Worm (Caenorhabditis elegans) whole organism, L1 larva: ENCODE results near the gene tkr-3.

Source experiments
- C16A3.4 ChIP-seq: fragments of 150-350 bp; optimal IDR thresholded peaks from 2 replicates; lab custom pipeline; 2014; ENCODE audit warnings: missing biosample characterization, missing genetic modification characterization
- C34B4.2 ChIP-seq: sonication (generic microtip); optimal IDR thresholded peaks from 2 replicates; lab custom pipeline; 2017; ENCODE audit warnings: mild to moderate bottlenecking, missing genetic modification characterization, missing compliant biosample characterization
- F16B12.6 ChIP-seq: fragments of 150-350 bp; optimal IDR thresholded peaks from 2 replicates; lab custom pipeline; 2014; ENCODE audit warnings: missing biosample characterization, missing genetic modification characterization
- aly-2 ChIP-seq: fragments of 150-350 bp; optimal IDR thresholded peaks from 2 replicates; lab custom pipeline; 2014; ENCODE audit warnings: missing biosample characterization, missing genetic modification characterization
- blmp-1 ChIP-seq: fragments of 150-350 bp; optimal IDR thresholded peaks from 2 replicates; lab custom pipeline; 2014; ENCODE audit warnings: missing biosample characterization, missing genetic modification characterization
- ceh-8 ChIP-seq: fragments of 200-800 bp; sonication (Bioruptor generic); optimal IDR thresholded peaks from 2 replicates; lab custom pipeline; 2018; ENCODE audit warnings: mild to moderate bottlenecking, missing genetic modification characterization, moderate library complexity, missing compliant biosample characterization
- ceh-82 ChIP-seq, 3 experiments: fragments of 150-350 bp in 1 of 3; sonication (generic microtip) in 2 of 3; optimal IDR thresholded peaks; 2 replicates each; lab custom pipeline; 2014 to 2017; ENCODE audit warnings: missing biosample characterization in 3 of 3, missing genetic modification characterization in 3 of 3
- ces-1 ChIP-seq: fragments of 150-350 bp; optimal IDR thresholded peaks from 2 replicates; lab custom pipeline; 2014; ENCODE audit warnings: missing biosample characterization, missing genetic modification reagents, missing genetic modification characterization
- dpl-1 ChIP-seq, 3 experiments: fragments of 150-350 bp in 2 of 3; sonication (generic microtip) in 1 of 3; optimal IDR thresholded peaks; 2 replicates each; lab custom pipeline; 2014 to 2017; ENCODE audit warnings: missing biosample characterization in 3 of 3, missing genetic modification characterization in 3 of 3, missing genetic modification reagents in 3 of 3
- dsc-1 ChIP-seq: sonication (generic microtip); optimal IDR thresholded peaks from 2 replicates; lab custom pipeline; 2016; ENCODE audit warnings: mild to moderate bottlenecking, missing genetic modification characterization, missing compliant biosample characterization
- efl-1 ChIP-seq, 4 experiments: fragments of 150-350 bp; optimal IDR thresholded peaks in 3 of 4; peaks in 1 of 4; 1 replicate in 1 of 4; 2 replicates in 3 of 4; lab custom pipeline; 2014; ENCODE audit warnings: missing biosample characterization in 2 of 4, missing genetic modification characterization in 2 of 4, missing genetic modification reagents in 2 of 4
- elt-2 ChIP-seq: sonication (generic microtip); optimal IDR thresholded peaks from 2 replicates; lab custom pipeline; 2016; ENCODE audit warnings: missing genetic modification characterization, mild to moderate bottlenecking, inconsistent platforms, missing compliant biosample characterization, missing genetic modification reagents
- elt-3 ChIP-seq, 6 experiments: fragments of 150-350 bp in 1 of 6; sonication (generic microtip); optimal IDR thresholded peaks; 2 replicates each; lab custom pipeline; 2017 to 2018; ENCODE audit warnings: missing biosample characterization in 6 of 6, missing genetic modification characterization in 6 of 6, inconsistent platforms in 1 of 6
- ets-5 ChIP-seq: fragments of 200-800 bp; sonication (Bioruptor generic); IDR thresholded peaks from 2 replicates; pipeline ENCODE4 v1.3.6; 2022; ENCODE audit warnings: missing genetic modification characterization, missing compliant biosample characterization
- fos-1 ChIP-seq: fragments of 150-350 bp; optimal IDR thresholded peaks from 2 replicates; lab custom pipeline; 2014; ENCODE audit warnings: missing biosample characterization, missing genetic modification characterization
- grh-1 ChIP-seq: fragments of 200-800 bp; sonication (Bioruptor generic); IDR thresholded peaks from 2 replicates; pipeline ENCODE4 v1.3.6; 2022; ENCODE audit warnings: missing genetic modification reagents, missing genetic modification characterization, missing compliant biosample characterization
- lin-14 ChIP-seq: fragments of 200-800 bp; sonication (Bioruptor generic); optimal IDR thresholded peaks from 2 replicates; lab custom pipeline; 2018; ENCODE audit warnings: mild to moderate bottlenecking, missing genetic modification characterization, moderate library complexity, missing compliant biosample characterization
- lin-35 ChIP-seq, 2 experiments: fragments of 150-350 bp; optimal IDR thresholded peaks; 2 replicates each; lab custom pipeline; 2014; ENCODE audit warnings: missing biosample characterization in 2 of 2, missing genetic modification characterization in 2 of 2, missing genetic modification reagents in 2 of 2
- lir-3 ChIP-seq: sonication (generic microtip); optimal IDR thresholded peaks from 2 replicates; lab custom pipeline; 2016; ENCODE audit warnings: mild to moderate bottlenecking, missing genetic modification characterization, moderate library complexity, missing compliant biosample characterization; ENCODE audit not compliant: poor library complexity
- mep-1 ChIP-seq: fragments of 150-350 bp; optimal IDR thresholded peaks from 2 replicates; lab custom pipeline; 2014; ENCODE audit warnings: missing biosample characterization, missing genetic modification characterization
- nhr-11 ChIP-seq: fragments of 150-350 bp; optimal IDR thresholded peaks from 2 replicates; lab custom pipeline; 2014; ENCODE audit warnings: missing biosample characterization, missing genetic modification characterization
- nhr-237 ChIP-seq: fragments of 150-350 bp; optimal IDR thresholded peaks from 2 replicates; lab custom pipeline; 2014; ENCODE audit warnings: missing biosample characterization, missing genetic modification characterization
- nhr-85 ChIP-seq: sonication (generic microtip); peaks from one replicate; lab custom pipeline; 2016; ENCODE audit warnings: missing genetic modification characterization, inconsistent platforms, missing compliant biosample characterization
- pag-3 ChIP-seq: sonication (generic microtip); optimal IDR thresholded peaks from 2 replicates; lab custom pipeline; 2017; ENCODE audit warnings: missing genetic modification characterization, mild to moderate bottlenecking, missing compliant biosample characterization, antibody characterized with exemption, borderline replicate concordance; ENCODE audit not compliant: insufficient read depth
- skn-1 ChIP-seq: fragments of 150-350 bp; optimal IDR thresholded peaks from 2 replicates; lab custom pipeline; 2014; ENCODE audit warnings: missing biosample characterization, missing genetic modification characterization
- snpc-4 ChIP-seq: fragments of 150-350 bp; optimal IDR thresholded peaks from 2 replicates; lab custom pipeline; 2014; ENCODE audit warnings: missing biosample characterization, missing genetic modification characterization
- sox-4 ChIP-seq: sonication (generic microtip); optimal IDR thresholded peaks from 2 replicates; lab custom pipeline; 2016; ENCODE audit warnings: missing genetic modification characterization, missing compliant biosample characterization
- sup-37 ChIP-seq: fragments of 200-800 bp; sonication (Bioruptor generic); optimal IDR thresholded peaks from 2 replicates; lab custom pipeline; 2018; ENCODE audit warnings: mild to moderate bottlenecking, missing genetic modification characterization, missing compliant biosample characterization
- swsn-7 ChIP-seq: sonication (generic microtip); optimal IDR thresholded peaks from 2 replicates; lab custom pipeline; 2016; ENCODE audit warnings: missing genetic modification characterization, missing compliant biosample characterization
- unc-86 ChIP-seq: sonication (generic microtip); optimal IDR thresholded peaks from 2 replicates; lab custom pipeline; 2016; ENCODE audit warnings: missing genetic modification characterization, missing compliant biosample characterization
- unc-98 ChIP-seq: fragments of 200-800 bp; sonication (Bioruptor generic); IDR thresholded peaks from 2 replicates; pipeline ENCODE4 v1.3.6; 2022; ENCODE audit warnings: missing genetic modification characterization, missing compliant biosample characterization

The tkr-3 gene

DNA sequence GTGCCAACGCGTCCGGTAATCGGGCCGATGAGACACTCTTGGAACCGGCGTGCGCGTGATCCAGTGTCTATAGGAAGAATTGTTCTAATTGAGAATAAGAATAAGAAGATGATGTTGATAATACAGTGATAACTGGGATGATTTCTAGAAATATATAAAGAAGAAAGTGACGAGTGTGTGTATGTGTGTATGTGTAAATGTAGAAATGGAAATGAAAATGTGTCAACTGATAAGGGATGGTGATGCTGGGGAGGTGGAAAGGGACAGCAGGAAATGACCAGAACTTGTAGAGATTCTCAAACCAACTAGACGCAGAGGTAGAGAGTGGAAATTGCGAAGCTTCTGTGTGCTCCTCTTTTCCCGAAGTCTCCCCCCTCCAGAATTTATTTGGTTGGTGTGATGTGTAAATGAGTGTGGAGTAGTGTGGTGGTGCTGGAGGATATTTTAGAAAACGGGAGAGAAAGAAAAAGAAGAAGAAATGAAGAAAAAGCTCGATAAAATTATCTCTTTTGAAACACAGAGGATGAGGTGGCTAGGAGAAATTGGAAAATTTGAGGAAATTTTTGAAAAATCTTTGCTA lies 12.0 kb upstream of the tkr-3 start (continued):
- TF ChIP-seq C16A3.4 (no peak), skn-1 (tag; lab: Kevin White, UChicago) (no peak), elt-3 (tag; optimal IDR thresholded peaks at IDR 0.05; lab: Kevin White, UChicago) (peak in 2 of 6 experiments; percentile 26 to 36), pag-3 (tag; lab: Kevin White, UChicago) (peak; percentile 4), dsc-1 (tag; lab: Kevin White, UChicago) (peak; percentile 33), dpl-1 (GFP tag; optimal IDR thresholded peaks at IDR 0.05; lab: Kevin White, UChicago) (peak in 1 of 3 experiments; percentile 20), efl-1 (optimal IDR thresholded peaks at IDR 0.05; lab: Kevin White, UChicago) (no peak), efl-1 (GFP tag; optimal IDR thresholded peaks at IDR 0.05 in 1 of 2; lab: Kevin White, UChicago) (peak in 1 of 2 experiments; percentile 90), F16B12.6 (no peak), lir-3 (tag; lab: Kevin White, UChicago) (no peak), mep-1 (tag; lab: Kevin White, UChicago) (peak; percentile 11), nhr-11 (tag; lab: Kevin White, UChicago) (no peak), lin-35 (GFP tag; optimal IDR thresholded peaks at IDR 0.05; lab: Kevin White, UChicago) (peak; percentile 11 to 34)

DNA sequence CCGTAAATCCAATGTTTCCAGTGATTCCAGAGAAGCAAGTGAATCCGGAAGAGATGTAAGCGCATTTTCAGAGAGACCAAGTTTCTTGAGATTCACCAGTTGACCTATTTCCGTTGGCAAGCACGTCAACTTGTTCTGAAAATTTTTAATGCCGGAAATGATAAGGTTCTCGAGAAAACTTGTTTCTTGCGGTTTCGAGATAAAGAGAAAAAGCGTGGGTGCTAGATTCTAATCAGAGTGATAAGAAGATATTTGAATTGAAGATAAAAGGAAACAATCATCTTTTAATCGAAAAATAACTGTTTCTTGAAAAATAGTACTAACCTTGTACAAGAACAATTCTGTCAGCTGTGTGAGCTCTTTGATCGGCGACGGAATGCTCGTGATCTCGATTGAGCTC lies 9.9 kb upstream of the tkr-3 start:
- TF ChIP-seq lin-14 (GFP tag; lab: Kevin White, UChicago) (peak; percentile 3), elt-2 (tag; lab: Kevin White, UChicago) (peak; percentile 12), skn-1 (tag; lab: Kevin White, UChicago) (no peak), unc-98 (no peak), grh-1 (GFP tag; lab: Robert Waterston, UW) (no peak), swsn-7 (no peak), sox-4 (no peak), unc-86 (no peak), snpc-4 (tag; lab: Kevin White, UChicago) (no peak), ets-5 (no peak), ces-1 (GFP tag; lab: Kevin White, UChicago) (no peak), lin-35 (GFP tag; optimal IDR thresholded peaks at IDR 0.05; lab: Kevin White, UChicago) (no peak), elt-3 (tag; optimal IDR thresholded peaks at IDR 0.05; lab: Kevin White, UChicago) (peak in 3 of 6 experiments; percentile 51 to 78 (median 65)), dpl-1 (GFP tag; optimal IDR thresholded peaks at IDR 0.05; lab: Kevin White, UChicago) (no peak), ceh-8 (GFP tag; lab: Kevin White, UChicago) (no peak), blmp-1 (tag; lab: Kevin White, UChicago) (peak; percentile 48), ceh-82 (tag; optimal IDR thresholded peaks at IDR 0.05; lab: Kevin White, UChicago) (no peak), nhr-237 (no peak), aly-2 (tag; lab: Kevin White, UChicago) (no peak)

DNA sequence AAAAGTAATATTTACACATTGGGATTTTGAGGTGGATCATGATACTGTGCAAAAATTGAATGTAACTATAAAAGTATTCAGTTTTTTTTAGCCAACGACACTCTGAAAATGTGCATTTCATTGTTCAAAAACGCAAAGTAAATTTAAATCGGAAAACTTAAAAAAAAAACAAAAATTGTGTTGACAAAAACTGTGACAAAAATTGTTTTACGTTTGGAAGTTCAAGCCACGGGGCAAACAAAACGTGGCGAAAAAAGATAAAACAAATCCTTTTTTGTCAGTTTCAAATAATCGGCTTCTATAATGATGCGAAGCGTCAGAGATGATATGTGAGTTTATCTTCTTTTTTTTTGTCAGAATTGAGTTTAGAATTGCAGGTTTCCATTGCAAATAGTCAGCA lies 10.4 kb downstream of the tkr-3 start, which contains the start of gene AC7.3:
AC7.3 (plus strand) TSS at position 301 of the 400 bp plus-strand sequence.
- TF ChIP-seq sup-37 (GFP tag; lab: Kevin White, UChicago) (no peak), lin-35 (GFP tag; optimal IDR thresholded peaks at IDR 0.05; lab: Kevin White, UChicago) (no peak), fos-1 (no peak), pag-3 (tag; lab: Kevin White, UChicago) (no peak), dpl-1 (GFP tag; optimal IDR thresholded peaks at IDR 0.05; lab: Kevin White, UChicago) (no peak), C34B4.2 (tag; lab: Kevin White, UChicago) (no peak), efl-1 (optimal IDR thresholded peaks at IDR 0.05; lab: Kevin White, UChicago) (no peak), efl-1 (GFP tag; optimal IDR thresholded peaks at IDR 0.05 in 1 of 2; lab: Kevin White, UChicago) (no peak)

DNA sequence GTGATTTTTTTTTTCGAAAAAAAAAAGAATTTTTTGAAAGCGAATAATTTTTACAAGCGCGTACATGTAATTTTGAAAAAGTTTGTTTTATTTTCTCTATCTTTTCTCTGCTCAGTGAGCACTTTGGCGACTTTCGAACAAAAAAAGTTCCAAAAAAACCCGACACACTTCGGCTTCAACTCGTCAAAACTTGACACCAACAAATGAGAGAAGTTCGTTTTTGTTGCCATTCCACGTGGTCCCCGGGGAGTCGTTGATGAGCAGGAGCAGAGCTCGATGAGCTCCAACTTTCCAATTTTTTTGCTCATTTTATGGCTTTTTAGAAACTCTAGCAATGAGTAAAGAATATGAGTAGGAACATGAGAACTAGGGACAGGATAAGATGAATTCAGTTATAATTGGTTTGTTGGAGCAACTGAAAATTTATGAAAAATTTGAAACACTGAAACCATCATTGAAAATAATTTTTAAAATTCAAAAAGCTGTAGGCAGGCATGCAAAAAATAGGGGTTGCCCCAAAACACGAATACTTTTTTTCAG lies 11.4 kb downstream of the tkr-3 start:
- TF ChIP-seq elt-2 (tag; lab: Kevin White, UChicago) (no peak), skn-1 (tag; lab: Kevin White, UChicago) (no peak), nhr-85 (tag; lab: Kevin White, UChicago) (peak; percentile 20)
- TF ChIP-seq, all 84 proteins: peak for 1
